Worm (Caenorhabditis elegans) whole organism, young adult: ENCODE measurements around the gene srbc-65.
"Not testable (repeated sequence)": the region's sequence is repeated elsewhere in the genome, so short reads cannot be mapped to it uniquely, and the experiment has no call there.

Experiments used
- F10E7.11 ChIP-seq: sonication (generic microtip); optimal IDR thresholded peaks from 2 replicates; lab custom pipeline; 2017; ENCODE audit warnings: mild to moderate bottlenecking, missing genetic modification characterization, moderate library complexity, missing compliant biosample characterization
- F22D6.2 ChIP-seq: sonication (generic microtip); optimal IDR thresholded peaks from 2 replicates; lab custom pipeline; 2016; ENCODE audit warnings: mild to moderate bottlenecking, missing genetic modification characterization, missing compliant biosample characterization
- F57A8.1 ChIP-seq: fragments of 200-800 bp; sonication (Bioruptor generic); optimal IDR thresholded peaks from 2 replicates; lab custom pipeline; 2018; ENCODE audit warnings: mild to moderate bottlenecking, missing genetic modification characterization, moderate library complexity, missing compliant biosample characterization
- K11D2.4 ChIP-seq: fragments of 200-800 bp; sonication (Bioruptor generic); IDR thresholded peaks from 2 replicates; pipeline ENCODE4 v1.3.6; 2022; ENCODE audit warnings: missing genetic modification reagents, missing genetic modification characterization, missing compliant biosample characterization
- Y56A3A.18 ChIP-seq: fragments of 200-800 bp; sonication (Bioruptor generic); IDR thresholded peaks from 2 replicates; pipeline ENCODE4 v1.3.6; 2022; ENCODE audit warnings: missing genetic modification reagents, missing genetic modification characterization, missing compliant biosample characterization
- Y79H2A.3 ChIP-seq: fragments of 200-800 bp; sonication (Bioruptor generic); conservative IDR thresholded peaks from 2 replicates; pipeline ENCODE4 v1.3.6; 2022; ENCODE audit warnings: missing genetic modification reagents, missing genetic modification characterization, missing compliant biosample characterization
- ama-1 ChIP-seq, 3 experiments: fragments of 150-350 bp in 1 of 3; sonication (generic microtip) in 2 of 3; optimal IDR thresholded peaks; 2 replicates each; lab custom pipeline; 2014 to 2018; ENCODE audit warnings: missing biosample characterization in 2 of 3, missing genetic modification characterization in 2 of 3, missing genetic modification reagents in 2 of 3
- aptf-2 ChIP-seq: fragments of 200-800 bp; sonication (Bioruptor generic); conservative IDR thresholded peaks from 2 replicates; pipeline ENCODE4 v1.3.6; 2022; ENCODE audit warnings: missing genetic modification reagents, missing genetic modification characterization, missing compliant biosample characterization
- aptf-3 ChIP-seq: fragments of 200-800 bp; sonication (Bioruptor generic); IDR thresholded peaks from 2 replicates; pipeline ENCODE4 v1.3.6; 2022; ENCODE audit warnings: missing genetic modification characterization, missing compliant biosample characterization
- bed-1 ChIP-seq: fragments of 200-800 bp; sonication (Bioruptor generic); IDR thresholded peaks from 2 replicates; pipeline ENCODE4 v1.3.6; 2022; ENCODE audit warnings: missing genetic modification reagents, missing genetic modification characterization, missing compliant biosample characterization
- bed-2 ChIP-seq: fragments of 200-800 bp; sonication (Bioruptor generic); IDR thresholded peaks from 2 replicates; pipeline ENCODE4 v1.3.6; 2022; ENCODE audit warnings: missing genetic modification reagents, missing genetic modification characterization, missing compliant biosample characterization
- cebp-1 ChIP-seq, 2 experiments: fragments of 200-800 bp in 1 of 2; sonication (Bioruptor generic) in 1 of 2; sonication (generic microtip) in 1 of 2; IDR thresholded peaks in 1 of 2; optimal IDR thresholded peaks in 1 of 2; 2 replicates each; pipeline versions ENCODE4 v1.3.6 to Lab custom; 2017 to 2022; ENCODE audit warnings: missing compliant biosample characterization in 2 of 2, missing genetic modification characterization in 2 of 2, mild to moderate bottlenecking in 1 of 2, missing genetic modification reagents in 1 of 2, moderate library complexity in 1 of 2
- ceh-27 ChIP-seq: fragments of 200-800 bp; sonication (Bioruptor generic); optimal IDR thresholded peaks from 2 replicates; lab custom pipeline; 2018; ENCODE audit warnings: mild to moderate bottlenecking, missing genetic modification characterization, moderate library complexity, missing compliant biosample characterization
- ceh-40 ChIP-seq: fragments of 200-800 bp; sonication (Bioruptor generic); IDR thresholded peaks from 2 replicates; pipeline ENCODE4 v1.3.6; 2022; ENCODE audit warnings: missing genetic modification characterization, missing compliant biosample characterization
- ceh-79 ChIP-seq: sonication (generic microtip); optimal IDR thresholded peaks from 2 replicates; lab custom pipeline; 2017; ENCODE audit warnings: mild to moderate bottlenecking, missing genetic modification characterization, missing compliant biosample characterization
- die-1 ChIP-seq: sonication (generic microtip); optimal IDR thresholded peaks from 2 replicates; lab custom pipeline; 2016; ENCODE audit warnings: missing genotype, mild to moderate bottlenecking, missing genetic modification characterization, missing compliant biosample characterization
- dpl-1 ChIP-seq: fragments of 150-350 bp; optimal IDR thresholded peaks from 2 replicates; lab custom pipeline; 2014; ENCODE audit warnings: missing biosample characterization, missing genetic modification reagents, missing genetic modification characterization
- efl-1 ChIP-seq: fragments of 150-350 bp; optimal IDR thresholded peaks from 2 replicates; lab custom pipeline; 2014; ENCODE audit warnings: missing biosample characterization, missing genetic modification reagents, missing genetic modification characterization
- egl-18 ChIP-seq: fragments of 200-800 bp; sonication (Bioruptor generic); IDR thresholded peaks from 2 replicates; pipeline ENCODE4 v1.3.6; 2022; ENCODE audit warnings: missing genetic modification reagents, missing genetic modification characterization, missing compliant biosample characterization
- hrde-1 ChIP-seq: sonication (generic microtip); optimal IDR thresholded peaks from 2 replicates; lab custom pipeline; 2016; ENCODE audit warnings: missing genetic modification characterization, mild to moderate bottlenecking, missing compliant biosample characterization, moderate library complexity, missing genotype, missing genetic modification reagents, borderline replicate concordance
- lag-1 ChIP-seq: fragments of 200-800 bp; sonication (Bioruptor generic); IDR thresholded peaks from 2 replicates; pipeline ENCODE4 v1.3.6; 2022; ENCODE audit warnings: missing genetic modification reagents, missing genetic modification characterization, missing compliant biosample characterization
- lin-40 ChIP-seq: sonication (generic microtip); optimal IDR thresholded peaks from 2 replicates; lab custom pipeline; 2016; ENCODE audit warnings: missing genetic modification characterization, mild to moderate bottlenecking, missing compliant biosample characterization, missing genotype, missing genetic modification reagents
- mxl-1 ChIP-seq: sonication (generic microtip); optimal IDR thresholded peaks from 2 replicates; lab custom pipeline; 2016; ENCODE audit warnings: missing genetic modification characterization, missing compliant biosample characterization
- nfya-2 ChIP-seq: fragments of 200-800 bp; sonication (Bioruptor generic); IDR thresholded peaks from 2 replicates; pipeline ENCODE4 v1.3.6; 2022; ENCODE audit warnings: missing genetic modification reagents, missing genetic modification characterization, missing compliant biosample characterization
- nhr-80 ChIP-seq: sonication (generic microtip); optimal IDR thresholded peaks from 2 replicates; lab custom pipeline; 2016; ENCODE audit warnings: missing genetic modification characterization, missing compliant biosample characterization
- pha-4 ChIP-seq: fragments of 150-350 bp; sonication (generic microtip); optimal IDR thresholded peaks from 2 replicates; lab custom pipeline; 2014; ENCODE audit warnings: missing biosample characterization, missing genetic modification reagents, missing genetic modification characterization
- rec-8 ChIP-seq, 2 experiments: sonication (generic microtip); optimal IDR thresholded peaks; 2 replicates each; lab custom pipeline; 2016; ENCODE audit warnings: mild to moderate bottlenecking in 2 of 2, missing genetic modification characterization in 2 of 2, missing genetic modification reagents in 2 of 2, missing genotype in 2 of 2, missing biosample characterization in 1 of 2, missing compliant biosample characterization in 1 of 2, moderate library complexity in 1 of 2
- snpc-1.1 ChIP-seq: sonication (generic microtip); optimal IDR thresholded peaks from 2 replicates; lab custom pipeline; 2017; ENCODE audit warnings: missing genetic modification characterization, mild to moderate bottlenecking, missing compliant biosample characterization, antibody characterized with exemption, moderate library complexity, missing genotype, missing genetic modification reagents; ENCODE audit not compliant: insufficient read depth
- snpc-1.3 ChIP-seq: sonication (generic microtip); optimal IDR thresholded peaks from 2 replicates; lab custom pipeline; 2017; ENCODE audit warnings: missing genetic modification characterization, mild to moderate bottlenecking, missing compliant biosample characterization, antibody characterized with exemption, moderate library complexity, missing genotype, missing genetic modification reagents; ENCODE audit not compliant: insufficient read depth
- snpc-3.4 ChIP-seq: sonication (generic microtip); optimal IDR thresholded peaks from 2 replicates; lab custom pipeline; 2017; ENCODE audit warnings: missing genetic modification characterization, mild to moderate bottlenecking, missing compliant biosample characterization, antibody characterized with exemption, moderate library complexity, missing genotype, missing genetic modification reagents
- somi-1 ChIP-seq: fragments of 200-800 bp; sonication (Bioruptor generic); optimal IDR thresholded peaks from 2 replicates; lab custom pipeline; 2018; ENCODE audit warnings: mild to moderate bottlenecking, missing genetic modification characterization, missing compliant biosample characterization
- tbx-9 ChIP-seq: sonication (generic microtip); optimal IDR thresholded peaks from 2 replicates; lab custom pipeline; 2016; ENCODE audit warnings: borderline replicate concordance, missing genetic modification characterization, inconsistent platforms, missing compliant biosample characterization
- unc-62 ChIP-seq: fragments of 150-350 bp; optimal IDR thresholded peaks from 2 replicates; lab custom pipeline; 2014; ENCODE audit warnings: missing biosample characterization, missing genetic modification reagents, missing genetic modification characterization
- xnd-1 ChIP-seq: sonication (generic microtip); optimal IDR thresholded peaks from 2 replicates; lab custom pipeline; 2016; ENCODE audit warnings: missing genotype, missing genetic modification reagents, missing genetic modification characterization, missing compliant biosample characterization
- ztf-28 ChIP-seq: fragments of 200-800 bp; sonication (Bioruptor generic); IDR thresholded peaks from 2 replicates; pipeline ENCODE4 v1.3.6; 2022; ENCODE audit warnings: missing genetic modification reagents, missing genetic modification characterization, missing compliant biosample characterization
- ztf-6 ChIP-seq: fragments of 200-800 bp; sonication (Bioruptor generic); IDR thresholded peaks from 2 replicates; pipeline ENCODE4 v1.3.6; 2022; ENCODE audit warnings: missing genetic modification reagents, missing genetic modification characterization, missing compliant biosample characterization

Gene srbc-65

ce11 chrV:16508667-16509066, 42.1 kb upstream of the srbc-65 start, which contains the start of gene srr-3:
Gene srr-3 (minus strand): TSS chrV:16508767.
- TF ChIP-seq lin-40 (tag; lab: Kevin White, UChicago) (no peak), egl-18 (GFP tag; lab: Robert Waterston, UW) (no peak), snpc-1.3 (tag; lab: Kevin White, UChicago) (no peak), K11D2.4 (no peak), die-1 (tag; lab: Kevin White, UChicago) (no peak), ceh-79 (tag; lab: Kevin White, UChicago) (no peak), snpc-1.1 (no peak), snpc-3.4 (no peak), ztf-28 (no peak), mxl-1 (tag; lab: Kevin White, UChicago) (no peak), ceh-40 (GFP tag; lab: Robert Waterston, UW) (no peak), unc-62 (GFP tag; lab: Kevin White, UChicago) (no peak), bed-1 (no peak), xnd-1 (no peak)
- TF ChIP-seq, all 124 proteins: peak for 0

ce11 chrV:16515140-16515539, 35.6 kb upstream of the srbc-65 start, which contains the start of gene F36D3.5:
Gene F36D3.5 (minus strand): TSS chrV:16515240.
- TF ChIP-seq aptf-2 (GFP tag; lab: Robert Waterston, UW); F10E7.11 (tag; lab: Kevin White, UChicago); tbx-9 (tag; lab: Kevin White, UChicago): not testable (repeated sequence)

ce11 chrV:16517619-16518018, 33.2 kb upstream of the srbc-65 start, which contains the start of gene F36D3.4:
Gene F36D3.4 (minus strand): TSS chrV:16517719.
- no peak for TF ChIP-seq ama-1 (optimal IDR thresholded peaks at IDR 0.05; lab: Kevin White, UChicago)
- no peak for TF ChIP-seq ama-1 (GFP tag; optimal IDR thresholded peaks at IDR 0.05; lab: Kevin White, UChicago)
- no peak for TF ChIP-seq Y56A3A.18 (GFP tag; lab: Robert Waterston, UW)
- TF ChIP-seq F22D6.2 (tag; lab: Kevin White, UChicago) = no peak
- no peak for TF ChIP-seq tbx-9 (tag; lab: Kevin White, UChicago)
- no peak for TF ChIP-seq pha-4
- no peak for TF ChIP-seq nfya-2 (GFP tag; lab: Robert Waterston, UW)
- no peak for TF ChIP-seq Y79H2A.3
- TF ChIP-seq cebp-1 (GFP tag; IDR thresholded peaks at IDR 0.05; lab: Robert Waterston, UW) = no peak
- TF ChIP-seq cebp-1 (tag; optimal IDR thresholded peaks at IDR 0.05; lab: Kevin White, UChicago) = no peak
- no peak for TF ChIP-seq nhr-80
- TF ChIP-seq rec-8 (tag; optimal IDR thresholded peaks at IDR 0.05; lab: Kevin White, UChicago) = no peak
- no peak for TF ChIP-seq mxl-1 (tag; lab: Kevin White, UChicago)
- TF ChIP-seq ceh-27 (GFP tag; lab: Kevin White, UChicago) = no peak
- no peak for TF ChIP-seq ztf-6 (GFP tag; lab: Robert Waterston, UW)
- TF ChIP-seq F57A8.1 (GFP tag; lab: Kevin White, UChicago) = no peak
- TF ChIP-seq efl-1 (GFP tag; lab: Kevin White, UChicago) = no peak

ce11 chrV:16522242-16522641, 28.5 kb upstream of the srbc-65 start, which contains the start of gene srw-34:
Gene srw-34 (minus strand): TSS chrV:16522342.
- TF ChIP-seq lag-1 (no peak), somi-1 (no peak), bed-2 (no peak), snpc-3.4 (no peak), dpl-1 (no peak), hrde-1 (tag; lab: Kevin White, UChicago) (no peak), aptf-3 (no peak)
- TF ChIP-seq, all 124 proteins: peak for 0
